Worm (Caenorhabditis elegans) whole organism, L3 larva: ENCODE results near the gene Y76B12C.6.

Source experiments
- ZK546.5 ChIP-seq: sonication (generic microtip); optimal IDR thresholded peaks from 2 replicates; lab custom pipeline; 2017; ENCODE audit warnings: missing biosample characterization, missing genetic modification characterization
- aly-2 ChIP-seq: fragments of 150-350 bp; optimal IDR thresholded peaks from 2 replicates; lab custom pipeline; 2014; ENCODE audit warnings: missing biosample characterization, missing genetic modification characterization
- ceh-16 ChIP-seq: sonication (generic microtip); optimal IDR thresholded peaks from 2 replicates; lab custom pipeline; 2017; ENCODE audit warnings: missing biosample characterization, missing genetic modification characterization
- ceh-28 ChIP-seq: fragments of 150-350 bp; optimal IDR thresholded peaks from 2 replicates; lab custom pipeline; 2014; ENCODE audit warnings: missing biosample characterization, missing genetic modification reagents, missing genetic modification characterization
- ceh-82 ChIP-seq: fragments of 150-350 bp; optimal IDR thresholded peaks from 2 replicates; lab custom pipeline; 2014; ENCODE audit warnings: missing biosample characterization, missing genetic modification characterization
- daf-12 ChIP-seq: fragments of 150-350 bp; optimal IDR thresholded peaks from 2 replicates; lab custom pipeline; 2014; ENCODE audit warnings: missing biosample characterization, missing genetic modification reagents, missing genetic modification characterization
- egl-27 ChIP-seq: sonication (generic microtip); optimal IDR thresholded peaks from 4 replicates; lab custom pipeline; 2017; ENCODE audit warnings: missing biosample characterization, missing genetic modification reagents, missing genetic modification characterization
- egl-5 ChIP-seq: fragments of 150-350 bp; optimal IDR thresholded peaks from 2 replicates; lab custom pipeline; 2017; ENCODE audit warnings: missing biosample characterization, missing genetic modification reagents, missing genetic modification characterization, inconsistent platforms
- elt-1 ChIP-seq: fragments of 150-350 bp; optimal IDR thresholded peaks from 2 replicates; lab custom pipeline; 2014; ENCODE audit warnings: missing biosample characterization, missing genetic modification characterization
- elt-2 ChIP-seq: sonication (generic microtip); optimal IDR thresholded peaks from 2 replicates; lab custom pipeline; 2016; ENCODE audit warnings: missing genetic modification reagents, mild to moderate bottlenecking, missing genetic modification characterization, missing compliant biosample characterization
- eor-1 ChIP-seq, 2 experiments: fragments of 150-350 bp; optimal IDR thresholded peaks; 2 replicates each; lab custom pipeline; 2014 to 2018; ENCODE audit warnings: missing biosample characterization in 2 of 2, missing genetic modification characterization in 2 of 2
- hmg-11 ChIP-seq: sonication (generic microtip); optimal IDR thresholded peaks from 2 replicates; lab custom pipeline; 2016; ENCODE audit warnings: missing genetic modification characterization, missing compliant biosample characterization
- jun-1 ChIP-seq: fragments of 150-350 bp; optimal IDR thresholded peaks from 2 replicates; lab custom pipeline; 2014; ENCODE audit warnings: missing biosample characterization, missing genetic modification reagents, missing genetic modification characterization
- lin-15B ChIP-seq: fragments of 150-350 bp; optimal IDR thresholded peaks from 2 replicates; lab custom pipeline; 2014; ENCODE audit warnings: missing biosample characterization, missing genetic modification characterization
- lsy-12 ChIP-seq: sonication (generic microtip); optimal IDR thresholded peaks from 2 replicates; lab custom pipeline; 2016; ENCODE audit warnings: mild to moderate bottlenecking, missing genetic modification characterization, missing compliant biosample characterization
- mml-1 ChIP-seq: fragments of 150-350 bp; sonication (generic microtip); optimal IDR thresholded peaks from 3 replicates; lab custom pipeline; 2014; ENCODE audit warnings: missing biosample characterization, missing genetic modification characterization
- nfya-1 ChIP-seq: sonication (generic microtip); optimal IDR thresholded peaks from 2 replicates; lab custom pipeline; 2017; ENCODE audit warnings: missing genetic modification characterization, mild to moderate bottlenecking, missing compliant biosample characterization, antibody characterized with exemption, moderate library complexity; ENCODE audit not compliant: insufficient read depth
- nhr-12 ChIP-seq: fragments of 150-350 bp; optimal IDR thresholded peaks from 2 replicates; lab custom pipeline; 2014; ENCODE audit warnings: missing biosample characterization, missing genetic modification characterization
- nhr-237 ChIP-seq: fragments of 150-350 bp; optimal IDR thresholded peaks from 2 replicates; lab custom pipeline; 2014; ENCODE audit warnings: missing biosample characterization, missing genetic modification characterization
- nhr-25 ChIP-seq: sonication (generic microtip); optimal IDR thresholded peaks from 2 replicates; lab custom pipeline; 2017; ENCODE audit warnings: missing biosample characterization, missing genetic modification characterization
- nhr-28 ChIP-seq: fragments of 150-350 bp; optimal IDR thresholded peaks from 2 replicates; lab custom pipeline; 2014; ENCODE audit warnings: missing biosample characterization, missing genetic modification characterization
- nhr-67 ChIP-seq: fragments of 150-350 bp; optimal IDR thresholded peaks from 2 replicates; lab custom pipeline; 2014; ENCODE audit warnings: missing biosample characterization, missing genetic modification characterization
- nhr-77 ChIP-seq: fragments of 150-350 bp; optimal IDR thresholded peaks from 2 replicates; lab custom pipeline; 2014; ENCODE audit warnings: missing biosample characterization, missing genetic modification characterization
- pha-4 ChIP-seq: fragments of 150-350 bp; optimal IDR thresholded peaks from 2 replicates; lab custom pipeline; 2014; ENCODE audit warnings: missing biosample characterization, missing genetic modification reagents, missing genetic modification characterization
- sea-2 ChIP-seq: fragments of 150-350 bp; sonication (generic microtip); optimal IDR thresholded peaks from 4 replicates; lab custom pipeline; 2014; ENCODE audit warnings: missing biosample characterization, missing genetic modification reagents, missing genetic modification characterization
- snpc-4 ChIP-seq: fragments of 150-350 bp; optimal IDR thresholded peaks from 2 replicates; lab custom pipeline; 2014; ENCODE audit warnings: missing biosample characterization, missing genetic modification characterization
- tbx-2 ChIP-seq: sonication (generic microtip); optimal IDR thresholded peaks from 2 replicates; lab custom pipeline; 2016; ENCODE audit warnings: mild to moderate bottlenecking, missing genetic modification characterization, missing compliant biosample characterization
- unc-39 ChIP-seq: sonication (generic microtip); optimal IDR thresholded peaks from 4 replicates; lab custom pipeline; 2017; ENCODE audit warnings: missing biosample characterization, missing genetic modification characterization
- unc-62 ChIP-seq: fragments of 150-350 bp; sonication (generic microtip); optimal IDR thresholded peaks from 4 replicates; lab custom pipeline; 2014; ENCODE audit warnings: missing biosample characterization, missing genetic modification reagents, missing genetic modification characterization
- zag-1 ChIP-seq: fragments of 150-350 bp; optimal IDR thresholded peaks from 2 replicates; lab custom pipeline; 2014; ENCODE audit warnings: missing biosample characterization, missing genetic modification characterization
- ztf-4 ChIP-seq: fragments of 150-350 bp; optimal IDR thresholded peaks from 2 replicates; lab custom pipeline; 2014; ENCODE audit warnings: missing biosample characterization, missing genetic modification characterization

Gene Y76B12C.6

DNA sequence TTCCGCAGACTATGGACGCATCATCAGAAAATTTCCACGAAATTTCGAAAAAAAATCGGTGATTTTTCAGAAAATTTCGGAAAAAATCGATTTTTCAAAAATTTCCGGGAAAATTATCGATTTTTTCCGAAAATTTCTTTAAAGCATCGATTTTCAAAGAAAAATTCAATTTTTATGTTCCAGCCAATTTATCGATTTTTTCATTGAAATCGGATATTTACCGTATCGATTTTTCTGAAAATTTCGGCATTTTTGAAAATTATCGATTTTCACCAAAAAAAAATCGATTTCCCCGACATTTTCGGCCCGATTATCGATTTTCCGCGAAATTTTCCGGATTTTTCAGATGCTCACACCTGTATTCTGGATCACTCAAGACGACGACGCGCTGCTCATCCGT lies 16.1 kb upstream of the Y76B12C.6 start, which contains the start of gene Y48A5A.1:
Gene Y48A5A.1 (plus strand): TSS at position 347 of the 400 bp plus-strand sequence.
- TF ChIP-seq ceh-28 (peak; percentile 93), hmg-11 (tag; lab: Kevin White, UChicago) (no peak)
- TF ChIP-seq, all 47 proteins: peak for 1

DNA sequence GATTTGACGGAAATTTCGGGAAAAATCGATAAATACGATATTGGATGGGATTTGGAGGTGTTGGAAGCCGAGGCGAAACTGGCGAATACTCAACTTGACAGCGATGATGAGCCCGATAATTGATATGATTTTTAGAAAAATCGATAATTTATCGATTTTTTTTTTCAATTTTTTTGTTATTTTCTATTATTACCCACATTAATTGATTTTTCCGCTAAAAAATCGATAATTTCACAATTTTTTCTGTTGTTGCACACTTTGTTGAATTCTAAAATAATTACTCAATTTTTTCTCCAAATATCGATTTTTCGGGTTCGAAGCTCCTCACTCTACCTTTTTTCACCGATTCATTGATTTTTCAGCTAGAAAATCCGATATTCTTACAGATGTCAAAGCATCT lies 11.8 kb upstream of the Y76B12C.6 start, which contains the start of gene Y48A5A.3:
Gene Y48A5A.3 (plus strand): TSS at position 385 of the 400 bp plus-strand sequence.
- TF ChIP-seq jun-1 (tag; lab: Kevin White, UChicago) (no peak), ztf-4 (no peak), nhr-12 (tag; lab: Kevin White, UChicago) (no peak), ceh-28 (peak; percentile 90), eor-1 (tag; optimal IDR thresholded peaks at IDR 0.05; lab: Kevin White, UChicago) (no peak)

DNA sequence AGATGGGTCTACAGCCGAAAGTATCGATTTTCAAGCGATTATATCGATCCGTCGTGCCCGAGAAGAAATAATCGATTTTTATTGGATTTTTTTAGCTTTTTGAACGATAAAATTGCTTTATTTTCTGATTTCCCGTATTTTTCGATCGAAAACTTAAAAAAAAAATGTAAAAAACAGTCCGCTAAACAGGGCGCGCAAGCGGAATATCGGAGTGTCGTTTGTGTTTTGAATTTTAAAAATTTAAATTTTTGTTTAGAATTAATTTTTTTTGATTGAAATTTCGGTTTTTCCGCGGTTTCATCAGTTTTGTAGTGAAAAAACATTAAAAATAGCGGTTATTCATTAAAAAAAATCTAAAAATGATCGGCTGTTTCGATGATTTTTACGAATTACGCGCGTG lies 11.0 kb upstream of the Y76B12C.6 start:
- no peak for TF ChIP-seq nhr-67 (tag; lab: Kevin White, UChicago)
- TF ChIP-seq pha-4 (tag; lab: Kevin White, UChicago) = no peak
- no peak for TF ChIP-seq nhr-28 (tag; lab: Kevin White, UChicago)
- TF ChIP-seq ztf-4 = no peak
- TF ChIP-seq ZK546.5 (tag; lab: Kevin White, UChicago) = no peak
- no peak for TF ChIP-seq jun-1 (tag; lab: Kevin White, UChicago)
- no peak for TF ChIP-seq nhr-25 (tag; lab: Kevin White, UChicago)
- TF ChIP-seq ceh-16 = no peak
- TF ChIP-seq lin-15B (tag; lab: Kevin White, UChicago) = no peak
- TF ChIP-seq zag-1 = no peak
- no peak for TF ChIP-seq snpc-4 (tag; lab: Kevin White, UChicago)
- no peak for TF ChIP-seq sea-2
- no peak for TF ChIP-seq egl-27 (tag; lab: Kevin White, UChicago)
- TF ChIP-seq ceh-82 = no peak
- TF ChIP-seq, all 47 proteins: peak for 0

DNA sequence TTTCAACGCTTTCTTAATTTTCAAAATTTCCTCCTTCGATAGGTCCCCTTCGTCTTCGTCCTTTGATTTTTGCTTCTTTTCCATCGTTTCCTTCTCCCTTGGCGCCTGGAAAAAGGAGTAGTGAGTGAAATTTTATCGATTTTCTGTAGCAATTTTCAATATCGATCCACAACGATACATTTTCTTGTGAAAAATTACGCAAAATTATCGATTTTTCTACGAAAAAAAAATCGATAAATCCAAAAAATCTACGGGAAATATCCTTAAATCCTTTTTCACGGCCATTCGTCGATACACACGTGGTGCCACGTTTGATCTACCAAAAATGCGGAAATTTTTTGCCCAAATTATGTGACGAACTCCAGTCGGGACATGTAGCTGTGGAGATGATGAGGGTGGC lies 10.1 kb upstream of the Y76B12C.6 start:
- TF ChIP-seq nhr-77 (tag; lab: Kevin White, UChicago) (no peak), lsy-12 (tag; lab: Kevin White, UChicago) (no peak), ceh-28 (peak; percentile 76), sea-2 (no peak)

DNA sequence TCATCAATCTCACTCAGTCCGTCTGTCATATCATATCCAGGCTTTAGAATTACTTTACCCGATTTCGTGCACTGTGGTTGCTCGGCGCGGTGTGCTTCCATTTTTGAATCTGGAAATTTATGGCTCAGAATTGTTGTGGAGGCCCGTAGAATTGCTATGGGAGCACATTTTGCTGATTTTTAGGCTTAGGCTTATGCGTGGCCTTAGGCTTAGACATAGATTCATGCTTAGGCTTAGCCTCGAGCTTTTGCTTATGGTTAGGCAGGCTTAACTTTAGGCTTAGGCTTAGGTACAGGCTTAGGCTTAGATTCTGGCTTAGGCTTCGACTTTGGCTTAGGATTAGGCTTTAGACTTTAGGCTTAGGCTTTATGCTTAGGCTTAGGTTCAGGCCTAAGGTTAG lies 8.9 kb upstream of the Y76B12C.6 start, which contains the start of gene Y76B12C.4:
Gene Y76B12C.4 (minus strand): TSS at position 101 of the 400 bp plus-strand sequence.
- TF ChIP-seq ceh-82 (no peak), eor-1 (tag; optimal IDR thresholded peaks at IDR 0.05; lab: Kevin White, UChicago) (no peak), nhr-237 (tag; lab: Kevin White, UChicago) (no peak), ceh-16 (no peak), snpc-4 (tag; lab: Kevin White, UChicago) (no peak), unc-39 (tag; lab: Kevin White, UChicago) (no peak), nhr-77 (tag; lab: Kevin White, UChicago) (no peak), unc-62 (GFP tag; lab: Kevin White, UChicago) (no peak), elt-1 (tag; lab: Kevin White, UChicago) (no peak), pha-4 (tag; lab: Kevin White, UChicago) (no peak), daf-12 (tag; lab: Kevin White, UChicago) (no peak), nhr-67 (tag; lab: Kevin White, UChicago) (no peak), tbx-2 (tag; lab: Kevin White, UChicago) (no peak), lin-15B (tag; lab: Kevin White, UChicago) (no peak), ztf-4 (no peak), aly-2 (no peak), nhr-28 (tag; lab: Kevin White, UChicago) (no peak), elt-2 (no peak), egl-5 (tag; lab: Kevin White, UChicago) (no peak)
- TF ChIP-seq, all 47 proteins: peak for 0

DNA sequence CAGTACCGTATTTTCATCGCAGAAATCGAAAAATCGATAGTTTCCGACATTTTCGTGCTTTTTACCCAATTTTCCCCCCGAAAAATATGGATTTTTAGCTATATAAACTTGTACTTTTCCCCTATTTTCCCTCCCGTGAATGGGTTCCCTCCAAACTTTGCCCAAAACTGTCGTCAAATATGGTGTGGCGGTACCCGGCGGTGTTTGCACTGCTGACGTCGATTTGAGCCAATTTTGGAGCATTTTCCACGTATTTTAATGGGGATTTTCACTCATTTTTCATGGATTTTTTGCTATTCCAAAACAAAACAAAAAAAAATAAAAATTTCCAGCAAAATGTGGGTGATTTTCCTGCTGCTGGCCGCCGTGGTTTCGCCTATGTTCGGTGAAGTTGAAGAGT lies 7.8 kb upstream of the Y76B12C.6 start, which contains the start of gene Y76B12C.3:
Gene Y76B12C.3 (plus strand): TSS at position 334 of the 400 bp plus-strand sequence.
- peak; percentile 26 for TF ChIP-seq hmg-11 (tag; lab: Kevin White, UChicago)
- no peak for TF ChIP-seq mml-1 (tag; lab: Kevin White, UChicago)
- TF ChIP-seq pha-4 (tag; lab: Kevin White, UChicago) = peak; percentile 22
- peak; percentile 39 for TF ChIP-seq lin-15B (tag; lab: Kevin White, UChicago)
- no peak for TF ChIP-seq nhr-237 (tag; lab: Kevin White, UChicago)
- peak; percentile 8 for TF ChIP-seq nfya-1
- TF ChIP-seq ceh-82 = no peak
- no peak for TF ChIP-seq lsy-12 (tag; lab: Kevin White, UChicago)
- TF ChIP-seq, all 47 proteins: peak for 4
